Worm (Caenorhabditis elegans): ENCODE data around the gene W07A12.8.

W07A12.8 gene

DNA sequence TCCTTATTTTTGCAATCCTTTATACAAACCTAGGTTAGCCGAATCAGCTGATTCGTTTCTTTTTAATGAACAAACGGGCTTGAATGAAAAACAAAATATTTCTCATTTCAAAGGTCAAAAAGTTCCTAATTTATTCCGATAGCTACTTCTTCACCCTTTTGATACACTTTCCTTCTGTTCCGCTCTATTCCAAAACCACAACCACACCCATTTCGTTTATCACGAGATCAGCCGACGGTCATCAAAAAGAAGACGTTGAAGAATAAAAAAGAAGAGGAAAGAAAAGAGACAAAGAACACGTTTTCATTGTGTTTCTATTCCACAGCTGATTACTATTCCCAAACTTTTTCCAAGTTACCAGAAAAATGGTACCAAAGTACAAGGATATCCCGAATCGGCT is 17.5 kb downstream of the W07A12.8 start:
- TF ChIP-seq drap-1 (GFP tag; optimal IDR thresholded peaks at IDR 0.05) (no peak), lin-13 (tag; optimal IDR thresholded peaks at IDR 0.05) (no peak), elt-3 (tag; optimal IDR thresholded peaks at IDR 0.05) (no peak), nhr-2 (tag; optimal IDR thresholded peaks at IDR 0.05) (no peak), nhr-76 (tag; optimal IDR thresholded peaks at IDR 0.05) (no peak), zip-8 (tag; optimal IDR thresholded peaks at IDR 0.05) (no peak), mls-2 (tag; optimal IDR thresholded peaks at IDR 0.05) (no peak), M03D4.4 (tag; optimal IDR thresholded peaks at IDR 0.05) (no peak), flh-1 (GFP tag; optimal IDR thresholded peaks at IDR 0.05) (no peak), elt-1 (tag; optimal IDR thresholded peaks at IDR 0.05; ENCODE audit: borderline replicate concordance, insufficient read depth) (no peak), snpc-4 (tag; optimal IDR thresholded peaks at IDR 0.05) (no peak), tbx-8 (GFP tag; optimal IDR thresholded peaks at IDR 0.05) (no peak), nhr-237 (tag; optimal IDR thresholded peaks at IDR 0.05) (no peak), blmp-1 (tag; optimal IDR thresholded peaks at IDR 0.05) (no peak)

DNA sequence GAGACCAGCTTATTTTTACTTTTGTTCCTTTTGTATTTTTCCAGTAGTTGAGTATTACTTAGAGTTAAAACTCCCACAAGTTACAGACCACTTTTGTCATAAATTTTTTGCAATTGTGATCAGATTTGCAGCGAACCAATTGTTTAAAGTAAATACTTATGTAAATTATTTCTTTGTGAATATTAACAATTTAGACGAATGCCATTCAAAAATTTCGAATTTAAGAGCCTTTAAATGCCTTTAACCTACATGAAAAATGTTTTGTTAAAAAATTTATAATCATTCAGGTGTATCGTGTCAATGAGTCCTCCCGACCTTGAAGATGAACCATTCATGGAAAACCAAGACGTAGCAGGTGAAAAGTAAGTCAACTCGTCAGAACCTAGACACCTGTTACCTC is 19.7 kb downstream of the W07A12.8 start, which contains the start of gene W07A12.4:
W07A12.4 (plus strand) TSS at position 301 of the 400 bp plus-strand sequence.
- TF ChIP-seq bed-3 (GFP tag; optimal IDR thresholded peaks at IDR 0.05) (no peak), elt-1 (tag; optimal IDR thresholded peaks at IDR 0.05; ENCODE audit: borderline replicate concordance, insufficient read depth) (no peak), sptf-1 (tag; optimal IDR thresholded peaks at IDR 0.05) (no peak), mls-2 (tag; optimal IDR thresholded peaks at IDR 0.05) (no peak), drap-1 (GFP tag; optimal IDR thresholded peaks at IDR 0.05) (no peak), cnd-1 (tag; optimal IDR thresholded peaks at IDR 0.05) (no peak), hlh-1 (tag; optimal IDR thresholded peaks at IDR 0.05) (no peak), snpc-4 (tag; optimal IDR thresholded peaks at IDR 0.05) (no peak), unc-62 (GFP tag; optimal IDR thresholded peaks at IDR 0.05) (no peak)

DNA sequence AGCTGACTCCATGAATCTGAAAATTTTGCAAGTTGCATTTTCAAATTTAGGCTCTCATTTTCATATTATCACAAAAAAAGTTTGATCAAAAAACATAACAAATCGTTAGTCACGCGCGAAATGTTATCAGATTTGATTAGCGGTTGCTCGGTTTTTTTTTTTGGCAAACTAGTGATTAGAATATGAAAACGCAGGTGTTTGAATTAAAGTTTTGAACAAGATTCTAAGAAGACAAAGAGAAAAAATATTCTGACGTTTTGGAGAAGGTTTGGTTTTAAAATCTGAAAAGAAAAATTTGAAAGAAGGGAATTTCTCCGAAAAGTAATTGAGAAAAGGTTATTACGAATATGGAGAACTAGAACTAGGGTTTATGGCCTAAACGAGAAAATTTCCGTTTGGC is 21.2 kb downstream of the W07A12.8 start:
- TF ChIP-seq mls-2 (tag; optimal IDR thresholded peaks at IDR 0.05), result no peak
- TF ChIP-seq ztf-11 (tag; optimal IDR thresholded peaks at IDR 0.05), result no peak
- no peak for TF ChIP-seq unc-120 (tag; optimal IDR thresholded peaks at IDR 0.05; ENCODE audit: poor library complexity, severe bottlenecking)
- no peak for TF ChIP-seq zip-8 (tag; optimal IDR thresholded peaks at IDR 0.05)
- no peak for TF ChIP-seq unc-39 (tag; optimal IDR thresholded peaks at IDR 0.05)
- TF ChIP-seq lin-32 (GFP tag; optimal IDR thresholded peaks at IDR 0.05), result no peak
- no peak for TF ChIP-seq ham-2 (GFP tag; optimal IDR thresholded peaks at IDR 0.05)
- TF ChIP-seq blmp-1 (tag; optimal IDR thresholded peaks at IDR 0.05), result no peak
- no peak for TF ChIP-seq lsy-2 (tag; optimal IDR thresholded peaks at IDR 0.05)
- TF ChIP-seq nhr-2 (tag; optimal IDR thresholded peaks at IDR 0.05), result no peak
- TF ChIP-seq hlh-1 (tag; optimal IDR thresholded peaks at IDR 0.05), result no peak
- TF ChIP-seq bed-3 (GFP tag; optimal IDR thresholded peaks at IDR 0.05), result no peak
- TF ChIP-seq ces-1 (GFP tag; optimal IDR thresholded peaks at IDR 0.05), result no peak
- TF ChIP-seq ceh-83 (GFP tag; optimal IDR thresholded peaks at IDR 0.05), result no peak
- no peak for TF ChIP-seq M03D4.4 (tag; optimal IDR thresholded peaks at IDR 0.05)
- TF ChIP-seq elt-1 (tag; optimal IDR thresholded peaks at IDR 0.05; ENCODE audit: borderline replicate concordance, insufficient read depth), result no peak
- no peak for TF ChIP-seq sem-2 (GFP tag; optimal IDR thresholded peaks at IDR 0.05)
- TF ChIP-seq lin-13 (tag; optimal IDR thresholded peaks at IDR 0.05), result no peak
- TF ChIP-seq ceh-43 (GFP tag; optimal IDR thresholded peaks at IDR 0.05), result no peak
- TF ChIP-seq tbx-8 (GFP tag; optimal IDR thresholded peaks at IDR 0.05), result no peak

DNA sequence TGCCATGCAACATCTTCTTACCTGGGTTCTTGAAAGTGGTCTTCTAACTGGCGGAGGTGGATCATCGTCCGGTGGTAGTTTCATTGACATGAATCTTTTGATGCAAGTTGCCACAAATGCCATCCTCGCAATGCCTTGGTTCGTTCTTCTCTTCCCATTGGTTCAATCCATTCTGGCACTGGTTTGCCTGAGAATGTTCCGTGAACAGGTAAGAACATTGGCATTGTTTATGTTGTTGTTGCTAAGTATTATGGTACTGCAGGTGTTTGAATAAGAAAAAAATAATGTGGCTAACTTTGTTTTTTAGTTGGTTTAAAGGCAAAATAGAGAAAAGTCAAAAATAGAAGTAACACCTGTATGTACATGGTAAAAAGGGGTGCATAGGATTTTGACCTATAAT is 21.8 kb downstream of the W07A12.8 start:
- TF ChIP-seq bed-3 (GFP tag; optimal IDR thresholded peaks at IDR 0.05), result no peak
- no peak for TF ChIP-seq flh-1 (GFP tag; optimal IDR thresholded peaks at IDR 0.05)
- TF ChIP-seq lin-13 (tag; optimal IDR thresholded peaks at IDR 0.05), result no peak
- TF ChIP-seq sem-2 (GFP tag; optimal IDR thresholded peaks at IDR 0.05), result no peak
- no peak for TF ChIP-seq unc-62 (GFP tag; optimal IDR thresholded peaks at IDR 0.05)
- no peak for TF ChIP-seq hlh-1 (tag; optimal IDR thresholded peaks at IDR 0.05)
- no peak for TF ChIP-seq sptf-1 (tag; optimal IDR thresholded peaks at IDR 0.05)
- TF ChIP-seq blmp-1 (tag; optimal IDR thresholded peaks at IDR 0.05), result no peak
- TF ChIP-seq zip-8 (tag; optimal IDR thresholded peaks at IDR 0.05), result no peak
- no peak for TF ChIP-seq tbx-8 (GFP tag; optimal IDR thresholded peaks at IDR 0.05)
- no peak for TF ChIP-seq nhr-28 (tag; optimal IDR thresholded peaks at IDR 0.05)
- no peak for TF ChIP-seq elt-3 (tag; optimal IDR thresholded peaks at IDR 0.05)
- TF ChIP-seq ceh-43 (GFP tag; optimal IDR thresholded peaks at IDR 0.05), result no peak
- no peak for TF ChIP-seq ceh-83 (GFP tag; optimal IDR thresholded peaks at IDR 0.05)
- TF ChIP-seq elt-1 (tag; optimal IDR thresholded peaks at IDR 0.05; ENCODE audit: borderline replicate concordance, insufficient read depth), result no peak
- no peak for TF ChIP-seq ceh-39 (tag; optimal IDR thresholded peaks at IDR 0.05)
- no peak for TF ChIP-seq mep-1 (tag; optimal IDR thresholded peaks at IDR 0.05)
- TF ChIP-seq unc-39 (tag; optimal IDR thresholded peaks at IDR 0.05), result no peak

All from whole organism, mixed stage, embryonic.